Worm (Caenorhabditis elegans): Measurements from ENCODE around the gene clec-5.

clec-5 gene

DNA sequence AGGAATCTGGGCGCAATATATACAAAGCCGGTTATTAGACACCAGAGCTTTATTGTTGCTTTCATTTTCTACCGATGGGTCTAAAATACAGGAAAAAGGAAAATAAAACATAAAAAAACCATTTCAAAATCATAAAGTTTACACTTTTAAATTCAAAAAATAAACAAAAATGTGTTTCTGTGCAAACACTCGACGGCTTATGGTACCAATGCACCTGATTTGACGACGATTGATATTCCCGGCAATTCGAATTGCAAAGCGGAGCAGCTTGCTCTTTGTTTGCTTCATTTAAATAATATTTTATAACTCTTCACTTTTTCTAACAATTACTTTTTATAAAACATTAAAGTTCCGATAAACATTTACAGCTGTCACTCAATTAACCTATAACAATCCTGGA is 33.3 kb downstream of the clec-5 start, which contains the start of gene F26A1.1 (continued):
- no peak for TF ChIP-seq sptf-2 (GFP tag; optimal IDR thresholded peaks at IDR 0.05)
- no peak for TF ChIP-seq madf-6 (GFP tag; IDR thresholded peaks at IDR 0.05)
- peak; percentile 21 for TF ChIP-seq lin-54 (GFP tag; optimal IDR thresholded peaks at IDR 0.05)
- no peak for TF ChIP-seq hrde-1 (tag; optimal IDR thresholded peaks at IDR 0.05; ENCODE audit: borderline replicate concordance)

DNA sequence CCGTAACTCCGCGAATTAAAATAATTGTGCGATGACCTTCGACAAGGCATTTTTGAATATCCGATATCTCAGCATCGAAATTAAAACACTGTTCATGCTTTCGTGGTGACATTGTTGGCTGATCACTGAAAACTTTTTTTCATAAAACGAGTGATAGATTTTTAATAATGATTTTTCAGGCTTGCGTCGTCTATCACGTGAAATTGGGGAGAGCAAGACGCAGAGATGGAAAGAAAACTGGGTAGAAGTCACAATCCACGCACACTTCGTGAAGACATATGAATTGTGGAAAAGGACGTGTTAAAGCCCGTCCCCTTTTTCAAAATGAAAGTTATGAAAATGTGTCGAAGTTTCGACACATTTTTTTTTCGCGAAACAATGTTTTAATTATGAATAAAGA is 33.7 kb downstream of the clec-5 start, which contains the start of gene nonu-1:
nonu-1 (minus strand) TSS at position 169 of the 400 bp plus-strand sequence.
- TF ChIP-seq hsf-1 (GFP tag; IDR thresholded peaks at IDR 0.05) (no peak), hmg-1.2 (GFP tag; IDR thresholded peaks at IDR 0.05) (peak; percentile 32; the same call in 1 of the 2 replicates), sptf-2 (GFP tag; optimal IDR thresholded peaks at IDR 0.05) (no peak), chd-7 (tag; optimal IDR thresholded peaks at IDR 0.05) (no peak), him-1 (tag; optimal IDR thresholded peaks at IDR 0.05) (no peak), let-607 (tag; optimal IDR thresholded peaks at IDR 0.05) (peak in 1 of 2 experiments; percentile 25), madf-3 (GFP tag; IDR thresholded peaks at IDR 0.05) (no peak), lir-1 (GFP tag; conservative IDR thresholded peaks at IDR 0.05) (no peak), snpc-1.1 (tag; optimal IDR thresholded peaks at IDR 0.05; ENCODE audit: insufficient read depth) (no peak), tlf-1 (GFP tag; optimal IDR thresholded peaks at IDR 0.05) (no peak), F49E8.2 (tag; optimal IDR thresholded peaks at IDR 0.05; ENCODE audit: insufficient read depth) (no peak), dpl-1 (GFP tag; optimal IDR thresholded peaks at IDR 0.05) (no peak), attf-5 (GFP tag; optimal IDR thresholded peaks at IDR 0.05) (peak; percentile 37)

- no peak for TF ChIP-seq madf-8 (GFP tag; conservative IDR thresholded peaks at IDR 0.05)
- TF ChIP-seq nhr-27 (tag; optimal IDR thresholded peaks at IDR 0.05) = no peak
- TF ChIP-seq hlh-26 (GFP tag; conservative IDR thresholded peaks at IDR 0.05) = no peak
These were observed 39.1 kb downstream of the clec-5 start, which contains the start of the genes clec-157 and fkh-5 for ce11 chrIII:4844327-4844726. Gene clec-157 (minus strand): TSS chrIII:4844427. Gene fkh-5 (plus strand): TSS chrIII:4844662.

- TF ChIP-seq sea-2 (GFP tag; IDR thresholded peaks at IDR 0.05) (no peak), ztf-26 (tag; optimal IDR thresholded peaks at IDR 0.05) (no peak)
These were observed 41.2 kb downstream of the clec-5 start, which contains the start of gene clec-156 for ce11 chrIII:4842173-4842572. Gene clec-156 (minus strand): TSS chrIII:4842273.

- TF ChIP-seq madf-6 (GFP tag; IDR thresholded peaks at IDR 0.05) = no peak
- TF ChIP-seq F22D6.2 (tag; optimal IDR thresholded peaks at IDR 0.05) = no peak
- no peak for TF ChIP-seq somi-1 (GFP tag; optimal IDR thresholded peaks at IDR 0.05)
- no peak for TF ChIP-seq ztf-3 (GFP tag; optimal IDR thresholded peaks at IDR 0.05)
- TF ChIP-seq egl-18 (GFP tag; IDR thresholded peaks at IDR 0.05) = no peak
- TF ChIP-seq akir-1 (GFP tag; optimal IDR thresholded peaks at IDR 0.05) = no peak
- TF ChIP-seq lin-40 (tag; optimal IDR thresholded peaks at IDR 0.05) = no peak
- no peak for TF ChIP-seq zim-3 (tag; optimal IDR thresholded peaks at IDR 0.05)
- no peak for TF ChIP-seq Y95B8A.8 (GFP tag; IDR thresholded peaks at IDR 0.05)
- no peak for TF ChIP-seq B0336.3 (GFP tag; IDR thresholded peaks at IDR 0.05)
- TF ChIP-seq tbp1 (GFP tag; optimal IDR thresholded peaks at IDR 0.05) = no peak
These were observed 46.0 kb downstream of the clec-5 start, which contains the start of the genes acbp-7 and F26A1.19 for ce11 chrIII:4837429-4837828. Gene acbp-7 (plus strand): TSS chrIII:4837729. Gene F26A1.19 (plus strand): TSS chrIII:4837731.
